Worm (Caenorhabditis elegans): ENCODE results near the gene F11C1.10.

F11C1.10 gene

ce11 chrX:13005730-13006129 is 28.8 kb downstream of the F11C1.10 start:
- TF ChIP-seq tra-4 (tag; optimal IDR thresholded peaks at IDR 0.05), result no peak
- no peak for TF ChIP-seq ceh-36 (tag; optimal IDR thresholded peaks at IDR 0.05)

- TF ChIP-seq hnd-1 (tag; optimal IDR thresholded peaks at IDR 0.05), result no peak
- TF ChIP-seq B0310.2 (tag; optimal IDR thresholded peaks at IDR 0.05), result no peak
- no peak for TF ChIP-seq sea-1 (GFP tag; conservative IDR thresholded peaks at IDR 0.05)
- no peak for TF ChIP-seq tra-4 (tag; optimal IDR thresholded peaks at IDR 0.05)
- no peak for TF ChIP-seq ets-7 (tag; optimal IDR thresholded peaks at IDR 0.05)
- TF ChIP-seq hmbx-1 (tag; optimal IDR thresholded peaks at IDR 0.05), result no peak
- TF ChIP-seq scrt-1 (GFP tag; IDR thresholded peaks at IDR 0.05), result no peak
- no peak for TF ChIP-seq flt-1 (GFP tag; IDR thresholded peaks at IDR 0.05)
Observed at ce11 chrX:13006328-13006727, 29.4 kb downstream of the F11C1.10 start.

ce11 chrX:13006734-13007133 is 29.9 kb downstream of the F11C1.10 start:
- no peak for TF ChIP-seq hmg-4 (GFP tag; optimal IDR thresholded peaks at IDR 0.05)
- TF ChIP-seq ets-7 (tag; optimal IDR thresholded peaks at IDR 0.05), result no peak
- no peak for TF ChIP-seq B0310.2 (tag; optimal IDR thresholded peaks at IDR 0.05)
- TF ChIP-seq ama-1 (optimal IDR thresholded peaks at IDR 0.05), result no peak
- no peak for TF ChIP-seq flt-1 (GFP tag; IDR thresholded peaks at IDR 0.05)
- no peak for TF ChIP-seq F13C5.2 (tag; optimal IDR thresholded peaks at IDR 0.05)
- no peak for TF ChIP-seq tbx-37 (GFP tag; conservative IDR thresholded peaks at IDR 0.05)
- no peak for TF ChIP-seq pes-1 (GFP tag; IDR thresholded peaks at IDR 0.05)
- no peak for TF ChIP-seq tra-4 (tag; optimal IDR thresholded peaks at IDR 0.05)
- TF ChIP-seq hnd-1 (tag; optimal IDR thresholded peaks at IDR 0.05), result no peak
- no peak for TF ChIP-seq sea-1 (GFP tag; conservative IDR thresholded peaks at IDR 0.05)
- no peak for TF ChIP-seq hmbx-1 (tag; optimal IDR thresholded peaks at IDR 0.05)
- no peak for TF ChIP-seq tbx-11 (GFP tag; IDR thresholded peaks at IDR 0.05)
- no peak for TF ChIP-seq ceh-36 (tag; optimal IDR thresholded peaks at IDR 0.05)
- no peak for TF ChIP-seq scrt-1 (GFP tag; IDR thresholded peaks at IDR 0.05)
- TF ChIP-seq ceh-13 (GFP tag; optimal IDR thresholded peaks at IDR 0.05), result no peak
- no peak for TF ChIP-seq aly-1 (tag; optimal IDR thresholded peaks at IDR 0.05)

- TF ChIP-seq hmbx-1 (tag; optimal IDR thresholded peaks at IDR 0.05) (no peak), B0310.2 (tag; optimal IDR thresholded peaks at IDR 0.05) (no peak), hmg-4 (GFP tag; optimal IDR thresholded peaks at IDR 0.05) (peak; percentile 39), ets-7 (tag; optimal IDR thresholded peaks at IDR 0.05) (peak; percentile 25), ama-1 (optimal IDR thresholded peaks at IDR 0.05) (no peak), tbx-37 (GFP tag; conservative IDR thresholded peaks at IDR 0.05) (no peak), aly-1 (tag; optimal IDR thresholded peaks at IDR 0.05) (no peak), hnd-1 (tag; optimal IDR thresholded peaks at IDR 0.05) (no peak), flt-1 (GFP tag; IDR thresholded peaks at IDR 0.05) (0 out of 2 replicates have a peak, but pooled peaks have one; percentile 6), F13C5.2 (tag; optimal IDR thresholded peaks at IDR 0.05) (no peak), ceh-36 (tag; optimal IDR thresholded peaks at IDR 0.05) (no peak)
Observed at ce11 chrX:13007857-13008813, 31.3 kb downstream of the F11C1.10 start, which contains the start of gene nhr-25. Gene nhr-25, plus strand, starts transcription at chrX:13008493.

ce11 chrX:13008895-13009294 is 32.0 kb downstream of the F11C1.10 start:
- TF ChIP-seq tra-4 (tag; optimal IDR thresholded peaks at IDR 0.05) (no peak), ets-7 (tag; optimal IDR thresholded peaks at IDR 0.05) (no peak), aly-1 (tag; optimal IDR thresholded peaks at IDR 0.05) (no peak)

ce11 chrX:13009645-13010044 is 32.8 kb downstream of the F11C1.10 start:
- TF ChIP-seq tra-4 (tag; optimal IDR thresholded peaks at IDR 0.05) (no peak), ceh-13 (GFP tag; optimal IDR thresholded peaks at IDR 0.05) (no peak), B0310.2 (tag; optimal IDR thresholded peaks at IDR 0.05) (no peak), aly-1 (tag; optimal IDR thresholded peaks at IDR 0.05) (no peak)

- TF ChIP-seq F13C5.2 (tag; optimal IDR thresholded peaks at IDR 0.05), result no peak
- no peak for TF ChIP-seq scrt-1 (GFP tag; IDR thresholded peaks at IDR 0.05)
- TF ChIP-seq sea-1 (GFP tag; conservative IDR thresholded peaks at IDR 0.05), result no peak
- TF ChIP-seq hnd-1 (tag; optimal IDR thresholded peaks at IDR 0.05), result no peak
- no peak for TF ChIP-seq tbx-37 (GFP tag; conservative IDR thresholded peaks at IDR 0.05)
- no peak for TF ChIP-seq pes-1 (GFP tag; IDR thresholded peaks at IDR 0.05)
- TF ChIP-seq ets-7 (tag; optimal IDR thresholded peaks at IDR 0.05), result no peak
Observed at ce11 chrX:13011897-13012296, 35.0 kb downstream of the F11C1.10 start.

- TF ChIP-seq scrt-1 (GFP tag; IDR thresholded peaks at IDR 0.05) (no peak), hmg-4 (GFP tag; optimal IDR thresholded peaks at IDR 0.05) (no peak), hnd-1 (tag; optimal IDR thresholded peaks at IDR 0.05) (no peak), tbx-37 (GFP tag; conservative IDR thresholded peaks at IDR 0.05) (no peak), aly-1 (tag; optimal IDR thresholded peaks at IDR 0.05) (no peak), flt-1 (GFP tag; IDR thresholded peaks at IDR 0.05) (no peak), sea-1 (GFP tag; conservative IDR thresholded peaks at IDR 0.05) (no peak), ceh-36 (tag; optimal IDR thresholded peaks at IDR 0.05) (no peak), ets-7 (tag; optimal IDR thresholded peaks at IDR 0.05) (no peak), tbx-11 (GFP tag; IDR thresholded peaks at IDR 0.05) (no peak), tra-4 (tag; optimal IDR thresholded peaks at IDR 0.05) (no peak)
Observed at ce11 chrX:13014341-13014740, 37.5 kb downstream of the F11C1.10 start.
